Fruit fly (Drosophila melanogaster) whole organism, wandering third instar larva: ENCODE measurements around the gene PNUTS.

Source experiments
- Abd-B ChIP-seq: fragments of >200 bp; optimal IDR thresholded peaks from 2 replicates; lab custom pipeline; 2017; ENCODE audit warnings: missing biosample characterization, missing genetic modification characterization
- CG32264 ChIP-seq: fragments of 200-800 bp; sonication (Bioruptor generic); optimal IDR thresholded peaks from 2 replicates; lab custom pipeline; 2016; ENCODE audit warnings: missing biosample characterization, missing genetic modification characterization
- CG9705 ChIP-seq: fragments of 200-800 bp; sonication (Bioruptor generic); optimal IDR thresholded peaks from 2 replicates; lab custom pipeline; 2018; ENCODE audit warnings: missing biosample characterization, mild to moderate bottlenecking, missing genetic modification characterization
- CrebA ChIP-seq: fragments of 200-800 bp; sonication (Bioruptor generic); optimal IDR thresholded peaks from 2 replicates; lab custom pipeline; 2016; ENCODE audit warnings: missing biosample characterization, mild to moderate bottlenecking, missing genetic modification characterization, borderline replicate concordance
- Dfd ChIP-seq: fragments of >200 bp; optimal IDR thresholded peaks from 2 replicates; lab custom pipeline; 2017; ENCODE audit warnings: missing biosample characterization, missing genetic modification characterization
- Dif ChIP-seq: fragments of 200-275, 200-300 bp; sonication (Bioruptor generic); optimal IDR thresholded peaks from 2 replicates; lab custom pipeline; 2018; ENCODE audit warnings: missing biosample characterization, missing genetic modification characterization; ENCODE audit not compliant: partially characterized antibody
- GATAd ChIP-seq: sonication (Bioruptor generic); optimal IDR thresholded peaks from 2 replicates; lab custom pipeline; 2016; ENCODE audit warnings: missing biosample characterization, missing genetic modification characterization
- HLH106 ChIP-seq: fragments of 200-800 bp; optimal IDR thresholded peaks from 3 replicates; lab custom pipeline; 2019; ENCODE audit warnings: missing biosample characterization, mild to moderate bottlenecking, missing genetic modification characterization, moderate library complexity
- Hnf4 ChIP-seq: fragments of 200-800 bp; sonication (Bioruptor generic); optimal IDR thresholded peaks from 2 replicates; lab custom pipeline; 2016; ENCODE audit warnings: missing biosample characterization, mild to moderate bottlenecking, missing genetic modification characterization
- Hr78 ChIP-seq: fragments of >200 bp; optimal IDR thresholded peaks from 2 replicates; lab custom pipeline; 2017; ENCODE audit warnings: missing biosample characterization, missing genetic modification characterization
- Hr83 ChIP-seq: fragments of 200-300 bp; sonication (Bioruptor generic); optimal IDR thresholded peaks from 2 replicates; lab custom pipeline; 2016; ENCODE audit warnings: missing biosample characterization, mild to moderate bottlenecking, missing genetic modification characterization, moderate library complexity; ENCODE audit not compliant: poor library complexity, severe bottlenecking
- Jra ChIP-seq: sonication (Bioruptor generic); optimal IDR thresholded peaks from 2 replicates; lab custom pipeline; 2016; ENCODE audit warnings: missing biosample characterization, missing genetic modification characterization
- Mio ChIP-seq: sonication (Bioruptor generic); optimal IDR thresholded peaks from 2 replicates; lab custom pipeline; 2016; ENCODE audit warnings: missing biosample characterization, missing genetic modification characterization
- Myc ChIP-seq: fragments of >200 bp; optimal IDR thresholded peaks from 2 replicates; lab custom pipeline; 2017
- N ChIP-seq: fragments of >200 bp; optimal IDR thresholded peaks from 2 replicates; lab custom pipeline; 2018; ENCODE audit warnings: missing biosample characterization, missing external identifiers, missing genetic modification characterization
- OdsH ChIP-seq: fragments of 200-800 bp; sonication (Bioruptor generic); optimal IDR thresholded peaks from 2 replicates; lab custom pipeline; 2016; ENCODE audit warnings: missing biosample characterization, mild to moderate bottlenecking, missing genetic modification characterization
- Rel ChIP-seq, 2 experiments: fragments of 200-800 bp; sonication (Bioruptor generic) in 1 of 2; optimal IDR thresholded peaks; 2 replicates in 1 of 2; 3 replicates in 1 of 2; lab custom pipeline; 2016 to 2019; ENCODE audit warnings: mild to moderate bottlenecking in 2 of 2, missing biosample characterization in 2 of 2, missing genetic modification characterization in 2 of 2, moderate library complexity in 1 of 2
- Sp1 ChIP-seq: fragments of 200-800 bp; sonication (Bioruptor generic); optimal IDR thresholded peaks from 3 replicates; lab custom pipeline; 2019; ENCODE audit warnings: missing biosample characterization, mild to moderate bottlenecking, missing genetic modification characterization, moderate library complexity
- Vsx2 ChIP-seq: fragments of 200-300, 225-300 bp; sonication (Bioruptor generic); optimal IDR thresholded peaks from 2 replicates; lab custom pipeline; 2018; ENCODE audit warnings: missing biosample characterization, missing genetic modification characterization; ENCODE audit not compliant: partially characterized antibody
- br ChIP-seq: fragments of 200-800 bp; sonication (Bioruptor generic); optimal IDR thresholded peaks from 2 replicates; lab custom pipeline; 2016; ENCODE audit warnings: missing biosample characterization, missing genetic modification characterization
- dl ChIP-seq, 2 experiments: fragments of 175-275, 200-275 bp in 1 of 2; fragments of 200-275 bp in 1 of 2; sonication (Bioruptor generic); optimal IDR thresholded peaks; lab custom pipeline; 2018; ENCODE audit warnings: mild to moderate bottlenecking in 2 of 2, missing biosample characterization in 2 of 2, missing genetic modification characterization in 2 of 2, moderate library complexity in 2 of 2; ENCODE audit not compliant: partially characterized antibody in 2 of 2, insufficient read depth in 1 of 2
- dmrt93B ChIP-seq: fragments of 200-800 bp; sonication (Bioruptor generic); optimal IDR thresholded peaks from 2 replicates; lab custom pipeline; 2018; ENCODE audit warnings: missing biosample characterization, mild to moderate bottlenecking, missing genetic modification characterization
- dsf ChIP-seq: sonication (Bioruptor generic); optimal IDR thresholded peaks from 2 replicates; lab custom pipeline; 2016; ENCODE audit warnings: missing biosample characterization, missing genetic modification characterization, borderline replicate concordance
- ey ChIP-seq: fragments of 200-800 bp; sonication (Bioruptor generic); optimal IDR thresholded peaks from 2 replicates; lab custom pipeline; 2016; ENCODE audit warnings: missing biosample characterization, missing genetic modification characterization
- foxo ChIP-seq, 2 experiments: fragments of 200-800 bp; sonication (Bioruptor generic); optimal IDR thresholded peaks; 2 replicates in 1 of 2; 3 replicates in 1 of 2; lab custom pipeline; 2016 to 2017; ENCODE audit warnings: missing biosample characterization in 2 of 2, missing genetic modification characterization in 2 of 2
- fru ChIP-seq: fragments of 200-800 bp; sonication (Bioruptor generic); optimal IDR thresholded peaks from 3 replicates; lab custom pipeline; 2016; ENCODE audit warnings: missing biosample characterization, mild to moderate bottlenecking, missing genetic modification characterization
- h ChIP-seq: fragments of 200-800 bp; sonication (Bioruptor generic); optimal IDR thresholded peaks from 3 replicates; lab custom pipeline; 2016; ENCODE audit warnings: missing biosample characterization, mild to moderate bottlenecking, missing genetic modification characterization
- lola ChIP-seq: fragments of >200 bp; optimal IDR thresholded peaks from 2 replicates; lab custom pipeline; 2017; ENCODE audit warnings: missing biosample characterization, missing genetic modification characterization
- pan ChIP-seq: fragments of >200 bp; optimal IDR thresholded peaks from 2 replicates; lab custom pipeline; 2017
- psq ChIP-seq: fragments of 200-800 bp; sonication (Bioruptor generic); optimal IDR thresholded peaks from 3 replicates; lab custom pipeline; 2017; ENCODE audit warnings: missing biosample characterization, mild to moderate bottlenecking, missing genetic modification characterization, moderate library complexity
- rgr ChIP-seq: fragments of 200-800 bp; sonication (Bioruptor generic); optimal IDR thresholded peaks from 3 replicates; lab custom pipeline; 2016; ENCODE audit warnings: missing biosample characterization, mild to moderate bottlenecking, missing genetic modification characterization
- sage ChIP-seq: fragments of 200-800 bp; sonication (Bioruptor generic); optimal IDR thresholded peaks from 2 replicates; lab custom pipeline; 2016; ENCODE audit warnings: missing biosample characterization, mild to moderate bottlenecking, missing genetic modification characterization
- sv ChIP-seq: fragments of 200-800 bp; sonication (Bioruptor generic); optimal IDR thresholded peaks from 3 replicates; lab custom pipeline; 2016; ENCODE audit warnings: missing biosample characterization, missing genetic modification characterization
- tai ChIP-seq: sonication (Bioruptor generic); optimal IDR thresholded peaks from 2 replicates; lab custom pipeline; 2016; ENCODE audit warnings: missing biosample characterization, missing genetic modification characterization
- woc ChIP-seq: sonication (Bioruptor generic); optimal IDR thresholded peaks from 2 replicates; lab custom pipeline; 2016; ENCODE audit warnings: missing biosample characterization, mild to moderate bottlenecking, missing genetic modification characterization

Gene PNUTS

DNA sequence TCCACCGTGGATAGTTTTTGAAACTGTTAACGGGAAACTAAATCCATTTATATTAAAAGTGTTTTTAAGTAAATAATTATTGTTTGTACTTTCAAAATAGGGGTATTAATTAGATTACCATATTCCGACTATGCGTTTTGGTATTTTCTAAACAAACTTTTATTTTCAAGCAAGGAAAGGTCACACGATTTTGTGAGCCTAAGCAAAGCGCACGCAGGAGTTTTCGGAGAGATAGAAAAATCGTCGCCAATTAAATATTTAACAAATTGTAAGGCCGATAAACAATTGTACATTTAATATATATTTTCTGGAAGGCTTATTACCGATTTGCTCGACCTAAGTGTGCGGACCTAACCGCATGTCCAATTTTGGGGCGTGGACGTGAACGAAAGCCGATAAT, at the start of gene PNUTS:
TSS of gene PNUTS (plus strand) at position 181 of the 400 bp plus-strand sequence.
- TF ChIP-seq dsf (no peak), GATAd (GFP tag; lab: Kevin White, UChicago) (no peak), Hr78 (GFP tag; lab: Kevin White, UChicago) (no peak), Myc (lab: Kevin White, UChicago) (no peak), tai (GFP tag; lab: Kevin White, UChicago) (no peak), CrebA (no peak), br (GFP tag; lab: Kevin White, UChicago) (no peak), h (GFP tag; lab: Kevin White, UChicago) (no peak), Sp1 (no peak), fru (GFP tag; lab: Kevin White, UChicago) (no peak), ey (no peak), pan (lab: Kevin White, UChicago) (no peak), Dif (GFP tag; lab: Kevin White, UChicago) (peak; percentile 44), rgr (GFP tag; lab: Kevin White, UChicago) (no peak), Dfd (GFP tag; lab: Kevin White, UChicago) (no peak), woc (GFP tag; lab: Kevin White, UChicago) (no peak), Vsx2 (GFP tag; lab: Kevin White, UChicago) (peak; percentile 39), dl (GFP tag; optimal IDR thresholded peaks at IDR 0.05; lab: Kevin White, UChicago; ENCODE audit: insufficient read depth in 1 of 2, partially characterized antibody in 2 of 2) (peak in 1 of 2 experiments; percentile 24), Hnf4 (GFP tag; lab: Kevin White, UChicago) (no peak)

DNA sequence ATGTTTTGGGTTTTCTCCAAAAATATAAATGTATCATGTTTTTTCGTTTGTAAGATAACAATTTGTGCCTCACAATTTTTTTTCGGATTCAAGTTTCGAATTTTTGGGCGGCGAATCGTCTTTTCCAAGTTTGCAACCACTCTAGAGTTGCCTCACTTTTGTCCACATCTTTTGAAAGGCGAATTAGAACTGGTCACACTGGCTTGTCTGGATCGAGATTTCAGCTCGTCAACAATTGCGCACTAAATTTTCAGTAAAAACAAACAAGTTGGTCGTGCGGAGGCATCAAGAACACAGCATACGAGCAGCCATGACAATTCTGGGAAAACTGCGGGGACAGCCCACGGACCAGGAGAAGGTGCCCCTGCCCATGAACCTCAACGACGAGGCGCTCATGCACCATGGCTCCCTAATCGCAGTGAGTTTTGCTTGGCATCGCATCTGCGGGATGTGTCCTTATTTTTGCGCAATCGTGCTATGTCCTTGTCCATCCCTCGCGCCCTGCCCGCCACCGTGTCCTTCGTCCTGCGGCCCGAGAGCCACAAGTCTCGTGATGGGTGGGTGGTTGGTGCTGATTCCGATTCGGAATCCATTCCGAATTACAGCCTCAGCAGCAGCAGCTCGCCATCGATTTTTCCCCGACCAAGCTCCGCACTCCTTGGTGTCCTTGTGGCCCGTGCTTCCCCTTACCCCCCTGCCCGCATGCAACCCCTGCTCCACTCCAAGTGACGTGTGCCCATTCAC, 48.9 kb upstream of the PNUTS start, which contains the start of gene CG3662:
TSS of gene CG3662 (plus strand) at position 48 of the 744 bp plus-strand sequence.
- TF ChIP-seq rgr (GFP tag; lab: Kevin White, UChicago) (peak; percentile 22), Rel (GFP tag; optimal IDR thresholded peaks at IDR 0.05; lab: Kevin White, UChicago) (no peak), Rel (tag; optimal IDR thresholded peaks at IDR 0.05; lab: Kevin White, UChicago) (peak; percentile 71), Vsx2 (GFP tag; lab: Kevin White, UChicago) (no peak)

DNA sequence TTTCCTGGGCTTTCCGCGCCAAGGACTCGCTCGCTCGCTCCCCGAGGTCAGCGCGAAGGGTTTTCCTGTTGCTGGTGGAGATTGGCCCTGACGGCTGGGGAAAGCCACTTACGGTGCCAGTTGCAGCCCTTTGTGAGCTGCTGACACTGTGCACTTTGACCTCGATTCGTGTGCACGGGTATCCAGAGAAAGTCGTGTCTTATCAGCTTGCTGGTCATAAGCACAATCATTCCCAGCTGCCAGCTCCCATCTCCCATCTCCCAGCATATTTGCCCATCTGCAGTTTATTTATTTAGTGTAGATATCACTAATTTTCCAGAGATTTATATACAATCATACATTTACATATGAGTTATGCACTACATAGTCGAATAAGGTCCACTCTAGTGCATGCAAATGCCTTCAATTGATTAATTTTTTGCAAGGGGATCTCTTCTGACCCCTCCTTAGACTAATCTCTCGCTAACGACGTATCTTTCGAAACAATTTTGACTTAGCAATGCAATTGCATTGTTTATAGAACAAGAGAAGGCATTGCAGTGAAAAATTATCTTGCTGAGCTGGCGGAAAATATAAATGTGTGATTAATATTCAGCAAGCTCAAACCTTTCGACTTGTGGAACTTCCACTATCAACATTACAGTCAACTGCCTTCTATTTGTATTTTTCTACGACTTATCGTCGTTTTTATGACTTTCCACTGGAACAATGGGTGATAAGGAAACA, 48.1 kb upstream of the PNUTS start:
- TF ChIP-seq sage = no peak
- TF ChIP-seq fru (GFP tag; lab: Kevin White, UChicago) = peak; percentile 13
- no peak for TF ChIP-seq lola (GFP tag; lab: Kevin White, UChicago)
- no peak for TF ChIP-seq Rel (GFP tag; optimal IDR thresholded peaks at IDR 0.05; lab: Kevin White, UChicago)
- no peak for TF ChIP-seq Rel (tag; optimal IDR thresholded peaks at IDR 0.05; lab: Kevin White, UChicago)
- no peak for TF ChIP-seq CG9705 (GFP tag; lab: Kevin White, UChicago)
- TF ChIP-seq, all 38 proteins: peak for 1

DNA sequence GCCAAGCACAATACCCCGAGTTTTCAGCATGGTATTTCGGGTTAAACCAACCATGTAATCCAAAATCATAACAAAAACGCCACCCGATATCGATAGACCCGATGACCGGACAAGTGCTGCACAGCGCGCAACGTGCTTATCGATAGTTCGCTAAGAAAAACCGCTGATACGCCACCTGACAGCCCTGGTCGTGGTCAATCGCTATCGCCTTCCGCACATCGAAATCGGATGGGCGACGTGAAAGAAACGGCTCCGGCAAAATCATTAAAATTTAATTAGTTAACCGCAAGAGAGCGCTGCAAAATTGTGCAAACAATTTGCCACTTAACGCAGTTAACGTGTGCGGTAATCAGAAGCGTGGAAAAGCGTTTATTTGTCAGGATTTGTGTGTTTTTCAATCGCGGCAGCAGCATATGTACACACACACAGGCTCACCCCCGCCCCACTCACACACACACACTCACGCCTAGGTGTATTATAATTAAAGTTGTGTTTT, 44.4 kb upstream of the PNUTS start, which contains the start of the genes CG3862 and dock:
TSS of gene CG3862 (minus strand) at position 94 of the 496 bp plus-strand sequence.
TSS of gene dock (plus strand) at position 202 of the 496 bp plus-strand sequence.
- TF ChIP-seq CG9705 (GFP tag; lab: Kevin White, UChicago) = no peak
- TF ChIP-seq psq (GFP tag; lab: Kevin White, UChicago) = no peak
- peak; percentile 2 for TF ChIP-seq sv (GFP tag; lab: Kevin White, UChicago)
- TF ChIP-seq rgr (GFP tag; lab: Kevin White, UChicago) = peak; percentile 59
- TF ChIP-seq woc (GFP tag; lab: Kevin White, UChicago) = no peak
- TF ChIP-seq Hr78 (GFP tag; lab: Kevin White, UChicago) = no peak
- TF ChIP-seq Dif (GFP tag; lab: Kevin White, UChicago) = no peak
- peak; percentile 33 for TF ChIP-seq OdsH (GFP tag; lab: Kevin White, UChicago)
- TF ChIP-seq sage = no peak
- peak; percentile 18 for TF ChIP-seq N (GFP tag; lab: Kevin White, UChicago)
- peak in 1 of 2 experiments; percentile 2 for TF ChIP-seq dl (GFP tag; optimal IDR thresholded peaks at IDR 0.05; lab: Kevin White, UChicago; ENCODE audit: insufficient read depth in 1 of 2, partially characterized antibody in 2 of 2)
- peak; percentile 59 for TF ChIP-seq Hnf4 (GFP tag; lab: Kevin White, UChicago)
- no peak for TF ChIP-seq tai (GFP tag; lab: Kevin White, UChicago)
- TF ChIP-seq pan (lab: Kevin White, UChicago) = no peak
- peak; percentile 89 for TF ChIP-seq Hr83 (GFP tag; lab: Kevin White, UChicago)
- no peak for TF ChIP-seq dmrt93B (GFP tag; lab: Kevin White, UChicago)
- no peak for TF ChIP-seq Rel (GFP tag; optimal IDR thresholded peaks at IDR 0.05; lab: Kevin White, UChicago)
- TF ChIP-seq Rel (tag; optimal IDR thresholded peaks at IDR 0.05; lab: Kevin White, UChicago) = peak; percentile 61
- peak; percentile 17 for TF ChIP-seq HLH106 (tag; lab: Kevin White, UChicago)
- TF ChIP-seq CG32264 = no peak
- TF ChIP-seq CrebA = no peak
- peak; percentile 32 for TF ChIP-seq Jra (GFP tag; lab: Kevin White, UChicago)
- TF ChIP-seq ey = peak; percentile 23
- peak; percentile 61 for TF ChIP-seq br (GFP tag; lab: Kevin White, UChicago)
- peak; percentile 61 for TF ChIP-seq Sp1
- TF ChIP-seq Myc (lab: Kevin White, UChicago) = peak; percentile 55
- TF ChIP-seq foxo (GFP tag; optimal IDR thresholded peaks at IDR 0.05; lab: Kevin White, UChicago) = peak in 1 of 2 experiments; percentile 73
- TF ChIP-seq h (GFP tag; lab: Kevin White, UChicago) = peak; percentile 50
- no peak for TF ChIP-seq Mio (GFP tag; lab: Kevin White, UChicago)
- no peak for TF ChIP-seq GATAd (GFP tag; lab: Kevin White, UChicago)
- no peak for TF ChIP-seq Vsx2 (GFP tag; lab: Kevin White, UChicago)
- no peak for TF ChIP-seq Abd-B (GFP tag; lab: Kevin White, UChicago)
- TF ChIP-seq Dfd (GFP tag; lab: Kevin White, UChicago) = no peak
- TF ChIP-seq fru (GFP tag; lab: Kevin White, UChicago) = peak; percentile 66
- TF ChIP-seq lola (GFP tag; lab: Kevin White, UChicago) = no peak
- TF ChIP-seq, all 38 proteins: peak for 17
